Worm (Caenorhabditis elegans) whole organism, young adult: ENCODE data around the gene dve-1.

Experiments used
- F22D6.2 ChIP-seq: sonication (generic microtip); optimal IDR thresholded peaks from 2 replicates; lab custom pipeline; 2016; ENCODE audit warnings: mild to moderate bottlenecking, missing genetic modification characterization, missing compliant biosample characterization
- F39B2.1 ChIP-seq: fragments of 200-800 bp; sonication (Bioruptor generic); IDR thresholded peaks from 2 replicates; pipeline ENCODE4 v1.3.6; 2022; ENCODE audit warnings: missing genetic modification reagents, missing genetic modification characterization, missing compliant biosample characterization
- F49E8.2 ChIP-seq: sonication (generic microtip); optimal IDR thresholded peaks from 3 replicates; lab custom pipeline; 2017; ENCODE audit warnings: missing genetic modification characterization, mild to moderate bottlenecking, missing compliant biosample characterization, antibody characterized with exemption, moderate library complexity; ENCODE audit not compliant: insufficient read depth
- K12H6.12 ChIP-seq: fragments of 200-800 bp; sonication (Bioruptor generic); optimal IDR thresholded peaks from 2 replicates; lab custom pipeline; 2018; ENCODE audit warnings: mild to moderate bottlenecking, missing genetic modification characterization, missing compliant biosample characterization
- Y53G8AR.9 ChIP-seq: fragments of 200-800 bp; sonication (Bioruptor generic); conservative IDR thresholded peaks from 2 replicates; pipeline ENCODE4 v1.3.6; 2022; ENCODE audit warnings: missing genetic modification reagents, missing genetic modification characterization, missing compliant biosample characterization
- ZK185.1 ChIP-seq: sonication (generic microtip); optimal IDR thresholded peaks from 2 replicates; lab custom pipeline; 2016; ENCODE audit warnings: mild to moderate bottlenecking, missing genetic modification characterization, missing compliant biosample characterization; ENCODE audit not compliant: poor library complexity, severe bottlenecking
- aptf-3 ChIP-seq: fragments of 200-800 bp; sonication (Bioruptor generic); IDR thresholded peaks from 2 replicates; pipeline ENCODE4 v1.3.6; 2022; ENCODE audit warnings: missing genetic modification characterization, missing compliant biosample characterization
- atf-7 ChIP-seq: sonication (generic microtip); optimal IDR thresholded peaks from 2 replicates; lab custom pipeline; 2017; ENCODE audit warnings: mild to moderate bottlenecking, missing genetic modification characterization, missing compliant biosample characterization
- attf-5 ChIP-seq: fragments of 200-800 bp; sonication (Bioruptor generic); optimal IDR thresholded peaks from 2 replicates; lab custom pipeline; 2018; ENCODE audit warnings: mild to moderate bottlenecking, missing genetic modification characterization, missing compliant biosample characterization
- bed-1 ChIP-seq: fragments of 200-800 bp; sonication (Bioruptor generic); IDR thresholded peaks from 2 replicates; pipeline ENCODE4 v1.3.6; 2022; ENCODE audit warnings: missing genetic modification reagents, missing genetic modification characterization, missing compliant biosample characterization
- bed-2 ChIP-seq: fragments of 200-800 bp; sonication (Bioruptor generic); IDR thresholded peaks from 2 replicates; pipeline ENCODE4 v1.3.6; 2022; ENCODE audit warnings: missing genetic modification reagents, missing genetic modification characterization, missing compliant biosample characterization
- ccch-3 ChIP-seq: fragments of 200-800 bp; sonication (Bioruptor generic); optimal IDR thresholded peaks from 2 replicates; lab custom pipeline; 2018; ENCODE audit warnings: mild to moderate bottlenecking, missing genetic modification characterization, missing compliant biosample characterization
- cebp-1 ChIP-seq, 2 experiments: fragments of 200-800 bp in 1 of 2; sonication (Bioruptor generic) in 1 of 2; sonication (generic microtip) in 1 of 2; IDR thresholded peaks in 1 of 2; optimal IDR thresholded peaks in 1 of 2; 2 replicates each; pipeline versions ENCODE4 v1.3.6 to Lab custom; 2017 to 2022; ENCODE audit warnings: missing compliant biosample characterization in 2 of 2, missing genetic modification characterization in 2 of 2, mild to moderate bottlenecking in 1 of 2, missing genetic modification reagents in 1 of 2, moderate library complexity in 1 of 2
- ceh-40 ChIP-seq: fragments of 200-800 bp; sonication (Bioruptor generic); IDR thresholded peaks from 2 replicates; pipeline ENCODE4 v1.3.6; 2022; ENCODE audit warnings: missing genetic modification characterization, missing compliant biosample characterization
- ceh-79 ChIP-seq: sonication (generic microtip); optimal IDR thresholded peaks from 2 replicates; lab custom pipeline; 2017; ENCODE audit warnings: mild to moderate bottlenecking, missing genetic modification characterization, missing compliant biosample characterization
- ceh-91 ChIP-seq: fragments of 200-800 bp; sonication (Bioruptor generic); IDR thresholded peaks from 2 replicates; pipeline ENCODE4 v1.3.6; 2022; ENCODE audit warnings: missing genetic modification reagents, missing genetic modification characterization, missing compliant biosample characterization
- chd-7 ChIP-seq: sonication (generic microtip); optimal IDR thresholded peaks from 2 replicates; lab custom pipeline; 2016; ENCODE audit warnings: mild to moderate bottlenecking, missing genetic modification characterization, moderate library complexity, missing compliant biosample characterization
- die-1 ChIP-seq: sonication (generic microtip); optimal IDR thresholded peaks from 2 replicates; lab custom pipeline; 2016; ENCODE audit warnings: missing genotype, mild to moderate bottlenecking, missing genetic modification characterization, missing compliant biosample characterization
- dox-1 ChIP-seq: fragments of 200-800 bp; sonication (Bioruptor generic); IDR thresholded peaks from 2 replicates; pipeline ENCODE4 v1.3.6; 2022; ENCODE audit warnings: missing genetic modification reagents, missing genetic modification characterization, missing compliant biosample characterization
- egl-44 ChIP-seq: fragments of 200-800 bp; sonication (Bioruptor generic); IDR thresholded peaks from 2 replicates; pipeline ENCODE4 v1.3.6; 2022; ENCODE audit warnings: missing genetic modification reagents, missing genetic modification characterization, missing compliant biosample characterization
- egrh-3 ChIP-seq: fragments of 200-800 bp; sonication (Bioruptor generic); IDR thresholded peaks from 2 replicates; pipeline ENCODE4 v1.3.6; 2022; ENCODE audit warnings: missing genetic modification reagents, missing genetic modification characterization, missing compliant biosample characterization
- ekl-4 ChIP-seq: fragments of 200-800 bp; sonication (Bioruptor generic); IDR thresholded peaks from 2 replicates; pipeline ENCODE4 v1.3.6; 2022; ENCODE audit warnings: missing genetic modification reagents, missing genetic modification characterization, missing compliant biosample characterization
- hmg-20 ChIP-seq: fragments of 200-800 bp; sonication (Bioruptor generic); IDR thresholded peaks from 2 replicates; pipeline ENCODE4 v1.3.6; 2022; ENCODE audit warnings: missing genetic modification reagents, missing genetic modification characterization, missing compliant biosample characterization
- hrde-1 ChIP-seq: sonication (generic microtip); optimal IDR thresholded peaks from 2 replicates; lab custom pipeline; 2016; ENCODE audit warnings: missing genetic modification characterization, mild to moderate bottlenecking, missing compliant biosample characterization, moderate library complexity, missing genotype, missing genetic modification reagents, borderline replicate concordance
- let-607 ChIP-seq, 2 experiments: fragments of 200-800 bp in 1 of 2; sonication (Bioruptor generic) in 1 of 2; sonication (generic microtip) in 1 of 2; optimal IDR thresholded peaks; 2 replicates each; lab custom pipeline; 2016 to 2018; ENCODE audit warnings: mild to moderate bottlenecking in 2 of 2, missing compliant biosample characterization in 2 of 2, missing genetic modification characterization in 2 of 2, moderate library complexity in 2 of 2, missing genotype in 1 of 2
- lin-26 ChIP-seq: fragments of 200-800 bp; sonication (Bioruptor generic); IDR thresholded peaks from 2 replicates; pipeline ENCODE4 v1.3.6; 2022; ENCODE audit warnings: missing genetic modification reagents, missing genetic modification characterization, missing compliant biosample characterization
- lin-35 ChIP-seq, 3 experiments: fragments of 150-350 bp in 2 of 3; sonication (generic microtip) in 1 of 3; optimal IDR thresholded peaks; 2 replicates each; lab custom pipeline; 2014 to 2018; ENCODE audit warnings: missing biosample characterization in 3 of 3, missing genetic modification characterization in 3 of 3, missing genetic modification reagents in 3 of 3
- lin-40 ChIP-seq: sonication (generic microtip); optimal IDR thresholded peaks from 2 replicates; lab custom pipeline; 2016; ENCODE audit warnings: missing genetic modification characterization, mild to moderate bottlenecking, missing compliant biosample characterization, missing genotype, missing genetic modification reagents
- lir-1 ChIP-seq: fragments of 200-800 bp; sonication (Bioruptor generic); conservative IDR thresholded peaks from 2 replicates; pipeline ENCODE4 v1.3.6; 2022; ENCODE audit warnings: missing genetic modification reagents, missing genetic modification characterization, missing compliant biosample characterization
- madf-6 ChIP-seq: fragments of 200-800 bp; sonication (Bioruptor generic); IDR thresholded peaks from 2 replicates; pipeline ENCODE4 v1.3.6; 2022; ENCODE audit warnings: missing genetic modification reagents, missing genetic modification characterization, missing compliant biosample characterization
- mcd-1 ChIP-seq: fragments of 200-800 bp; sonication (Bioruptor generic); IDR thresholded peaks from 2 replicates; pipeline ENCODE4 v1.3.6; 2022; ENCODE audit warnings: missing genetic modification reagents, missing genetic modification characterization, missing compliant biosample characterization
- mel-28 ChIP-seq: sonication (generic microtip); optimal IDR thresholded peaks from 2 replicates; lab custom pipeline; 2016; ENCODE audit warnings: borderline replicate concordance, mild to moderate bottlenecking, missing genetic modification characterization, missing compliant biosample characterization
- nfya-2 ChIP-seq: fragments of 200-800 bp; sonication (Bioruptor generic); IDR thresholded peaks from 2 replicates; pipeline ENCODE4 v1.3.6; 2022; ENCODE audit warnings: missing genetic modification reagents, missing genetic modification characterization, missing compliant biosample characterization
- nhr-120 ChIP-seq: fragments of 200-800 bp; sonication (Bioruptor generic); IDR thresholded peaks from 2 replicates; pipeline ENCODE4 v1.3.6; 2022; ENCODE audit warnings: missing genetic modification characterization, missing compliant biosample characterization
- pbrm-1 ChIP-seq: fragments of 200-800 bp; sonication (Bioruptor generic); IDR thresholded peaks from 2 replicates; pipeline ENCODE4 v1.3.6; 2022; ENCODE audit warnings: missing genetic modification reagents, missing genetic modification characterization, missing compliant biosample characterization
- rcor-1 ChIP-seq: fragments of 200-800 bp; sonication (Bioruptor generic); IDR thresholded peaks from 2 replicates; pipeline ENCODE4 v1.3.6; 2022; ENCODE audit warnings: missing genetic modification reagents, missing genetic modification characterization, missing compliant biosample characterization
- sea-2 ChIP-seq: fragments of 200-800 bp; sonication (Bioruptor generic); IDR thresholded peaks from 2 replicates; pipeline ENCODE4 v1.3.6; 2022; ENCODE audit warnings: missing genetic modification characterization, missing compliant biosample characterization
- snpc-1.1 ChIP-seq: sonication (generic microtip); optimal IDR thresholded peaks from 2 replicates; lab custom pipeline; 2017; ENCODE audit warnings: missing genetic modification characterization, mild to moderate bottlenecking, missing compliant biosample characterization, antibody characterized with exemption, moderate library complexity, missing genotype, missing genetic modification reagents; ENCODE audit not compliant: insufficient read depth
- snpc-1.3 ChIP-seq: sonication (generic microtip); optimal IDR thresholded peaks from 2 replicates; lab custom pipeline; 2017; ENCODE audit warnings: missing genetic modification characterization, mild to moderate bottlenecking, missing compliant biosample characterization, antibody characterized with exemption, moderate library complexity, missing genotype, missing genetic modification reagents; ENCODE audit not compliant: insufficient read depth
- snpc-4 ChIP-seq, 5 experiments: fragments of 150-350 bp in 1 of 5; sonication (generic microtip) in 4 of 5; optimal IDR thresholded peaks; 2 replicates each; lab custom pipeline; 2014 to 2018; ENCODE audit warnings: missing genetic modification characterization in 5 of 5, missing biosample characterization in 3 of 5, antibody characterized with exemption in 2 of 5, mild to moderate bottlenecking in 2 of 5, missing compliant biosample characterization in 2 of 5, missing genotype in 2 of 5, moderate library complexity in 2 of 5, missing genetic modification reagents in 1 of 5
- tbp1 ChIP-seq: fragments of 200-800 bp; sonication (Bioruptor generic); optimal IDR thresholded peaks from 2 replicates; lab custom pipeline; 2018; ENCODE audit warnings: mild to moderate bottlenecking, missing genetic modification characterization, missing compliant biosample characterization
- ztf-22 ChIP-seq: fragments of 200-800 bp; sonication (Bioruptor generic); optimal IDR thresholded peaks from 2 replicates; lab custom pipeline; 2018; ENCODE audit warnings: mild to moderate bottlenecking, missing genetic modification characterization, moderate library complexity, missing compliant biosample characterization
- ztf-28 ChIP-seq: fragments of 200-800 bp; sonication (Bioruptor generic); IDR thresholded peaks from 2 replicates; pipeline ENCODE4 v1.3.6; 2022; ENCODE audit warnings: missing genetic modification reagents, missing genetic modification characterization, missing compliant biosample characterization
- ztf-3 ChIP-seq: fragments of 200-800 bp; sonication (Bioruptor generic); optimal IDR thresholded peaks from 2 replicates; lab custom pipeline; 2018; ENCODE audit warnings: mild to moderate bottlenecking, missing genetic modification characterization, missing compliant biosample characterization

Gene dve-1

ce11 chrX:410073-410572, 23.5 kb downstream of the dve-1 start (continued):
- TF ChIP-seq K12H6.12 (tag; lab: Kevin White, UChicago), result peak; percentile 85
- TF ChIP-seq F22D6.2 (tag; lab: Kevin White, UChicago), result peak; percentile 83
- peak; percentile 47; the same call in 1 of the 2 replicates for TF ChIP-seq hmg-20 (GFP tag; lab: Robert Waterston, UW)
- TF ChIP-seq nhr-120, result 0 out of 2 replicates have a peak, but pooled peaks have one; percentile 50
- 0 out of 2 replicates have a peak, but pooled peaks have one; percentile 67 for TF ChIP-seq Y53G8AR.9 (GFP tag; lab: Robert Waterston, UW)
- peak; percentile 67 for TF ChIP-seq ceh-79 (tag; lab: Kevin White, UChicago)
- TF ChIP-seq snpc-1.3 (tag; lab: Kevin White, UChicago), result peak; percentile 60
- TF ChIP-seq rcor-1 (GFP tag; lab: Robert Waterston, UW), result peak; percentile 76
- peak; percentile 96 for TF ChIP-seq dox-1 (GFP tag; lab: Robert Waterston, UW)
- no peak for TF ChIP-seq ceh-91 (GFP tag; lab: Robert Waterston, UW)
- TF ChIP-seq ceh-40 (GFP tag; lab: Robert Waterston, UW), result 0 out of 2 replicates have a peak, but pooled peaks have one; percentile 42
- TF ChIP-seq atf-7, result peak; percentile 91
- TF ChIP-seq cebp-1 (GFP tag; IDR thresholded peaks at IDR 0.05; lab: Robert Waterston, UW), result peak; percentile 61; the same call in 1 of the 2 replicates
- TF ChIP-seq cebp-1 (tag; optimal IDR thresholded peaks at IDR 0.05; lab: Kevin White, UChicago), result peak; percentile 91
- TF ChIP-seq mel-28 (tag; lab: Kevin White, UChicago), result no peak
- TF ChIP-seq madf-6 (GFP tag; lab: Robert Waterston, UW), result peak; percentile 28; the same call in 1 of the 2 replicates
- TF ChIP-seq ztf-3 (GFP tag; lab: Kevin White, UChicago), result peak; percentile 64
- TF ChIP-seq nfya-2 (GFP tag; lab: Robert Waterston, UW), result no peak
- peak; percentile 96 for TF ChIP-seq tbp1 (GFP tag; lab: Kevin White, UChicago)
- no peak for TF ChIP-seq snpc-1.1
- TF ChIP-seq die-1, result peak; percentile 90
- TF ChIP-seq ztf-28, result peak; percentile 39; the same call in 1 of the 2 replicates
- TF ChIP-seq lin-35 (GFP tag; optimal IDR thresholded peaks at IDR 0.05; lab: Kevin White, UChicago), result peak in 1 of 3 experiments; percentile 82
- 0 out of 2 replicates have a peak, but pooled peaks have one; percentile 51 for TF ChIP-seq egl-44 (GFP tag; lab: Robert Waterston, UW)
- TF ChIP-seq pbrm-1 (GFP tag; lab: Robert Waterston, UW), result peak; percentile 73; the same call in 1 of the 2 replicates
- TF ChIP-seq egrh-3 (GFP tag; lab: Robert Waterston, UW), result peak; percentile 46
- TF ChIP-seq bed-1 (GFP tag; lab: Robert Waterston, UW), result 0 out of 2 replicates have a peak, but pooled peaks have one; percentile 8
- peak; percentile 58 for TF ChIP-seq snpc-4 (GFP tag; optimal IDR thresholded peaks at IDR 0.05; lab: Kevin White, UChicago)
- TF ChIP-seq snpc-4 (tag; optimal IDR thresholded peaks at IDR 0.05; lab: Kevin White, UChicago), result peak in 3 of 4 experiments; percentile 45 to 78 (median 54)
- TF ChIP-seq ccch-3, result no peak
- TF ChIP-seq F39B2.1 (GFP tag; lab: Robert Waterston, UW), result no peak
- peak; percentile 92; the same call in 1 of the 2 replicates for TF ChIP-seq aptf-3 (GFP tag; lab: Robert Waterston, UW)
- peak; percentile 89 for TF ChIP-seq chd-7
- peak; percentile 90 for TF ChIP-seq ZK185.1
- peak; percentile 80 for TF ChIP-seq hrde-1
- peak; percentile 83 for TF ChIP-seq mcd-1
- peak; percentile 31 for TF ChIP-seq F49E8.2 (tag; lab: Kevin White, UChicago)
- TF ChIP-seq lin-26, result peak; percentile 86
- TF ChIP-seq lin-40 (tag; lab: Kevin White, UChicago), result peak; percentile 98
- 0 out of 2 replicates have a peak, but pooled peaks have one; percentile 18 for TF ChIP-seq lir-1 (GFP tag; lab: Robert Waterston, UW)
- peak; percentile 55 for TF ChIP-seq attf-5
- TF ChIP-seq ekl-4 (GFP tag; lab: Robert Waterston, UW), result peak; percentile 50; the same call in 1 of the 2 replicates
- TF ChIP-seq ztf-22 (GFP tag; lab: Kevin White, UChicago), result peak; percentile 32
- peak in 1 of 2 experiments; percentile 85 for TF ChIP-seq let-607 (tag; optimal IDR thresholded peaks at IDR 0.05; lab: Kevin White, UChicago)
- TF ChIP-seq sea-2 (GFP tag; lab: Robert Waterston, UW), result 0 out of 2 replicates have a peak, but pooled peaks have one; percentile 48
- peak; percentile 71; the same call in 1 of the 2 replicates for TF ChIP-seq bed-2 (GFP tag; lab: Robert Waterston, UW)
